Fruit fly (Drosophila melanogaster): ENCODE measurements around the gene Mvl.

- TF ChIP-seq CG8478 (optimal IDR thresholded peaks at IDR 0.05) (no peak), psq (optimal IDR thresholded peaks at IDR 0.05) (no peak), EcR (GFP tag; optimal IDR thresholded peaks at IDR 0.05) (no peak), usp (GFP tag; optimal IDR thresholded peaks at IDR 0.05) (no peak), Dll (optimal IDR thresholded peaks at IDR 0.05) (no peak)
Observed at dm6 chr3R:21078211-21078610, 17.6 kb upstream of the Mvl start.
